Worm (Caenorhabditis elegans) whole organism, young adult: ENCODE data around the gene F35D2.3.

ENCODE experiments used
- C17E4.6 ChIP-seq: fragments of 200-800 bp; sonication (Bioruptor generic); IDR thresholded peaks from 2 replicates; pipeline ENCODE4 v1.3.6; 2022; ENCODE audit warnings: missing genetic modification reagents, missing genetic modification characterization, missing compliant biosample characterization
- ama-1 ChIP-seq, 3 experiments: fragments of 150-350 bp in 1 of 3; sonication (generic microtip) in 2 of 3; optimal IDR thresholded peaks; 2 replicates each; lab custom pipeline; 2014 to 2018; ENCODE audit warnings: missing biosample characterization in 2 of 3, missing genetic modification characterization in 2 of 3, missing genetic modification reagents in 2 of 3
- aptf-3 ChIP-seq: fragments of 200-800 bp; sonication (Bioruptor generic); IDR thresholded peaks from 2 replicates; pipeline ENCODE4 v1.3.6; 2022; ENCODE audit warnings: missing genetic modification characterization, missing compliant biosample characterization
- egl-18 ChIP-seq: fragments of 200-800 bp; sonication (Bioruptor generic); IDR thresholded peaks from 2 replicates; pipeline ENCODE4 v1.3.6; 2022; ENCODE audit warnings: missing genetic modification reagents, missing genetic modification characterization, missing compliant biosample characterization
- hlh-12 ChIP-seq: sonication (generic microtip); optimal IDR thresholded peaks from 2 replicates; lab custom pipeline; 2016; ENCODE audit warnings: missing genetic modification characterization, missing compliant biosample characterization
- let-607 ChIP-seq, 2 experiments: fragments of 200-800 bp in 1 of 2; sonication (Bioruptor generic) in 1 of 2; sonication (generic microtip) in 1 of 2; optimal IDR thresholded peaks; 2 replicates each; lab custom pipeline; 2016 to 2018; ENCODE audit warnings: mild to moderate bottlenecking in 2 of 2, missing compliant biosample characterization in 2 of 2, missing genetic modification characterization in 2 of 2, moderate library complexity in 2 of 2, missing genotype in 1 of 2
- lsy-27 ChIP-seq: sonication (generic microtip); optimal IDR thresholded peaks from 2 replicates; lab custom pipeline; 2017; ENCODE audit warnings: missing genetic modification characterization, mild to moderate bottlenecking, missing compliant biosample characterization, antibody characterized with exemption, missing genotype, borderline replicate concordance; ENCODE audit not compliant: insufficient read depth
- madf-6 ChIP-seq: fragments of 200-800 bp; sonication (Bioruptor generic); IDR thresholded peaks from 2 replicates; pipeline ENCODE4 v1.3.6; 2022; ENCODE audit warnings: missing genetic modification reagents, missing genetic modification characterization, missing compliant biosample characterization
- nfya-1 ChIP-seq: sonication (generic microtip); optimal IDR thresholded peaks from 2 replicates; lab custom pipeline; 2017; ENCODE audit warnings: antibody characterized with exemption, missing compliant biosample characterization, missing genetic modification characterization, borderline replicate concordance; ENCODE audit not compliant: insufficient read depth
- nhr-90 ChIP-seq: sonication (generic microtip); optimal IDR thresholded peaks from 2 replicates; lab custom pipeline; 2016; ENCODE audit warnings: missing genotype, mild to moderate bottlenecking, missing genetic modification characterization, missing compliant biosample characterization
- pha-4 ChIP-seq: fragments of 150-350 bp; sonication (generic microtip); optimal IDR thresholded peaks from 2 replicates; lab custom pipeline; 2014; ENCODE audit warnings: missing biosample characterization, missing genetic modification reagents, missing genetic modification characterization
- snpc-3.4 ChIP-seq: sonication (generic microtip); optimal IDR thresholded peaks from 2 replicates; lab custom pipeline; 2017; ENCODE audit warnings: missing genetic modification characterization, mild to moderate bottlenecking, missing compliant biosample characterization, antibody characterized with exemption, moderate library complexity, missing genotype, missing genetic modification reagents
- unc-62 ChIP-seq: fragments of 150-350 bp; optimal IDR thresholded peaks from 2 replicates; lab custom pipeline; 2014; ENCODE audit warnings: missing biosample characterization, missing genetic modification reagents, missing genetic modification characterization

- TF ChIP-seq ama-1 (optimal IDR thresholded peaks at IDR 0.05; lab: Kevin White, UChicago), result no peak
- no peak for TF ChIP-seq ama-1 (GFP tag; optimal IDR thresholded peaks at IDR 0.05; lab: Kevin White, UChicago)
- TF ChIP-seq nfya-1 (tag; lab: Kevin White, UChicago), result no peak
- TF ChIP-seq hlh-12 (tag; lab: Kevin White, UChicago), result no peak
- no peak for TF ChIP-seq C17E4.6 (GFP tag; lab: Robert Waterston, UW)
- no peak for TF ChIP-seq lsy-27 (tag; lab: Kevin White, UChicago)
- no peak for TF ChIP-seq nhr-90 (tag; lab: Kevin White, UChicago)
- TF ChIP-seq madf-6 (GFP tag; lab: Robert Waterston, UW), result no peak
- TF ChIP-seq snpc-3.4 (tag; lab: Kevin White, UChicago), result no peak
- no peak for TF ChIP-seq let-607 (tag; optimal IDR thresholded peaks at IDR 0.05; lab: Kevin White, UChicago)
- no peak for TF ChIP-seq egl-18 (GFP tag; lab: Robert Waterston, UW)
- no peak for TF ChIP-seq unc-62 (GFP tag; lab: Kevin White, UChicago)
- no peak for TF ChIP-seq aptf-3
- no peak for TF ChIP-seq pha-4 (tag; lab: Kevin White, UChicago)
Observed at ce11 chrII:7583555-7583954, 13.2 kb downstream of the F35D2.3 start, which contains the start of gene mks-3.
